Fruit fly (Drosophila melanogaster): ENCODE data around the gene Pdk1.

Pdk1 gene

dm6 chr3L:179490-180261, 50.4 kb downstream of the Pdk1 start, which contains the start of gene CG13875 (continued):
- TF ChIP-seq Nf-YA (GFP tag; IDR thresholded peaks at IDR 0.05) (no peak), CG8281 (tag; optimal IDR thresholded peaks at IDR 0.05) (no peak), Taf1 (GFP tag; IDR thresholded peaks at IDR 0.05) (no peak), E2f1 (GFP tag; IDR thresholded peaks at IDR 0.05) (no peak), CG4854 (GFP tag; optimal IDR thresholded peaks at IDR 0.05) (no peak), gsb (GFP tag; IDR thresholded peaks at IDR 0.05) (no peak), CG6654 (GFP tag; optimal IDR thresholded peaks at IDR 0.05) (no peak), CG3163 (GFP tag; optimal IDR thresholded peaks at IDR 0.05) (peak; percentile 95), CG1529 (GFP tag; optimal IDR thresholded peaks at IDR 0.05) (no peak), shn (GFP tag; optimal IDR thresholded peaks at IDR 0.05) (no peak), CG13775 (GFP tag; optimal IDR thresholded peaks at IDR 0.05) (no peak), Ssrp (tag; optimal IDR thresholded peaks at IDR 0.05) (no peak), CG5180 (GFP tag; optimal IDR thresholded peaks at IDR 0.05) (no peak), CG34422 (GFP tag; IDR thresholded peaks at IDR 0.05) (no peak), CG43689 (GFP tag; IDR thresholded peaks at IDR 0.05) (no peak), CG2678 (tag; optimal IDR thresholded peaks at IDR 0.05) (no peak), jigr1 (GFP tag; IDR thresholded peaks at IDR 0.05) (no peak), CG42726 (GFP tag; IDR thresholded peaks at IDR 0.05; ENCODE audit: partially characterized antibody) (no peak; the same call in 1 of the 2 replicates), CG1832 (GFP tag; optimal IDR thresholded peaks at IDR 0.05) (no peak), CG14441 (GFP tag; IDR thresholded peaks at IDR 0.05) (no peak), CG6175 (GFP tag; IDR thresholded peaks at IDR 0.05) (no peak), ara (GFP tag; IDR thresholded peaks at IDR 0.05) (no peak), br (optimal IDR thresholded peaks at IDR 0.05) (no peak), CG18262 (tag; optimal IDR thresholded peaks at IDR 0.05) (no peak), Xbp1 (GFP tag; optimal IDR thresholded peaks at IDR 0.05) (no peak), disco-r (GFP tag; optimal IDR thresholded peaks at IDR 0.05) (no peak), CG3838 (GFP tag; optimal IDR thresholded peaks at IDR 0.05) (no peak), CG12391 (tag; optimal IDR thresholded peaks at IDR 0.05) (no peak), NC2α (GFP tag; optimal IDR thresholded peaks at IDR 0.05) (no peak), row (GFP tag; IDR thresholded peaks at IDR 0.05) (0 out of 3 replicates have a peak, but pooled peaks have one; percentile 21)

- no peak for TF ChIP-seq toy (GFP tag; IDR thresholded peaks at IDR 0.05)
- no peak for TF ChIP-seq CG11696 (GFP tag; IDR thresholded peaks at IDR 0.05)
- TF ChIP-seq CG8290 (GFP tag; optimal IDR thresholded peaks at IDR 0.05) = no peak
- TF ChIP-seq CG8290 (tag; optimal IDR thresholded peaks at IDR 0.05) = peak in 1 of 2 experiments; percentile 17
- TF ChIP-seq ATbp (GFP tag; optimal IDR thresholded peaks at IDR 0.05) = no peak
- 0 out of 2 replicates have a peak, but pooled peaks have one; percentile 42 for TF ChIP-seq CG42726 (GFP tag; IDR thresholded peaks at IDR 0.05; ENCODE audit: partially characterized antibody)
- no peak for TF ChIP-seq CG11093 (GFP tag; IDR thresholded peaks at IDR 0.05)
- 0 out of 4 replicates have a peak, but pooled peaks have one; percentile 3 for TF ChIP-seq chinmo (GFP tag; IDR thresholded peaks at IDR 0.05; ENCODE audit: partially characterized antibody)
- no peak for TF ChIP-seq CG10321 (GFP tag; IDR thresholded peaks at IDR 0.05)
- TF ChIP-seq CG15696 (tag; optimal IDR thresholded peaks at IDR 0.05) = no peak
- TF ChIP-seq ci (GFP tag; IDR thresholded peaks at IDR 0.05) = peak; percentile 1; the same call in 1 of the 3 replicates
- peak; percentile 41; the same call in 1 of the 2 replicates for TF ChIP-seq CG16779 (GFP tag; IDR thresholded peaks at IDR 0.05)
- TF ChIP-seq Jarid2 (GFP tag; optimal IDR thresholded peaks at IDR 0.05) = peak; percentile 75
- peak; percentile 6 for TF ChIP-seq caup (GFP tag; optimal IDR thresholded peaks at IDR 0.05; ENCODE audit: severe bottlenecking)
- TF ChIP-seq Blimp-1 (GFP tag; optimal IDR thresholded peaks at IDR 0.05) = peak; percentile 16
- TF ChIP-seq Med (GFP tag) = peak; percentile 57
- TF ChIP-seq chm (GFP tag; IDR thresholded peaks at IDR 0.05) = 0 out of 2 replicates have a peak, but pooled peaks have one; percentile 45
- no peak for TF ChIP-seq CG2116 (GFP tag; optimal IDR thresholded peaks at IDR 0.05)
- no peak for TF ChIP-seq sc (optimal IDR thresholded peaks at IDR 0.05)
- no peak for TF ChIP-seq sc (GFP tag; optimal IDR thresholded peaks at IDR 0.05)
- TF ChIP-seq CG9932 (GFP tag; IDR thresholded peaks at IDR 0.05) = no peak
- no peak for TF ChIP-seq CG8359 (GFP tag; optimal IDR thresholded peaks at IDR 0.05; ENCODE audit: borderline replicate concordance)
- peak; percentile 41 for TF ChIP-seq kni (GFP tag; optimal IDR thresholded peaks at IDR 0.05)
Observed at dm6 chr3L:180262-180543, 51.0 kb downstream of the Pdk1 start.

All from whole organism, embryonic.